Fruit fly (Drosophila melanogaster): Measurements from ENCODE around the gene cdm.

cdm gene

dm6 chr3R:18167416-18168237, 15.7 kb downstream of the cdm start, which contains the start of gene wrd (continued):
- TF ChIP-seq CG11456 (GFP tag; IDR thresholded peaks at IDR 0.05) (peak; percentile 58; the same call in 1 of the 3 replicates), unc-4 (GFP tag; IDR thresholded peaks at IDR 0.05; ENCODE audit: partially characterized antibody) (0 out of 2 replicates have a peak, but pooled peaks have one; percentile 22), CG34376 (GFP tag; optimal IDR thresholded peaks at IDR 0.05) (peak; percentile 23), CG3726 (GFP tag; IDR thresholded peaks at IDR 0.05) (no peak), CG8944 (GFP tag; optimal IDR thresholded peaks at IDR 0.05) (no peak), Ssrp (tag; optimal IDR thresholded peaks at IDR 0.05) (peak; percentile 32), dysf (GFP tag; IDR thresholded peaks at IDR 0.05) (0 out of 3 replicates have a peak, but pooled peaks have one; percentile 27), Med (GFP tag) (peak; percentile 82), Nf-YC (tag; optimal IDR thresholded peaks at IDR 0.05) (peak; percentile 40), cg (GFP tag; optimal IDR thresholded peaks at IDR 0.05) (peak; percentile 75), CG4617 (GFP tag; optimal IDR thresholded peaks at IDR 0.05; ENCODE audit: borderline replicate concordance) (peak; percentile 12), Xbp1 (GFP tag; optimal IDR thresholded peaks at IDR 0.05) (peak; percentile 38), unpg (GFP tag; optimal IDR thresholded peaks at IDR 0.05) (no peak), pan (optimal IDR thresholded peaks at IDR 0.05) (no peak), pan (GFP tag; optimal IDR thresholded peaks at IDR 0.05 in 1 of 2, IDR thresholded peaks at IDR 0.05 in 1 of 2) (peak in 1 of 2 experiments; percentile 9), Sox102F (GFP tag; optimal IDR thresholded peaks at IDR 0.05) (peak; percentile 11), Jarid2 (GFP tag; optimal IDR thresholded peaks at IDR 0.05) (no peak), slbo (GFP tag; IDR thresholded peaks at IDR 0.05) (peak; percentile 50; the same call in 1 of the 2 replicates), luna (GFP tag; optimal IDR thresholded peaks at IDR 0.05) (no peak), Deaf1 (tag; optimal IDR thresholded peaks at IDR 0.05) (peak; percentile 39), crol (GFP tag; IDR thresholded peaks at IDR 0.05) (no peak), Meics (GFP tag; optimal IDR thresholded peaks at IDR 0.05) (peak; percentile 43), nerfin-1 (tag; optimal IDR thresholded peaks at IDR 0.05) (peak; percentile 39), Abd-B (GFP tag; optimal IDR thresholded peaks at IDR 0.05) (peak; percentile 29), CG30403 (GFP tag; optimal IDR thresholded peaks at IDR 0.05) (peak; percentile 53), slou (GFP tag; optimal IDR thresholded peaks at IDR 0.05) (no peak), CG16863 (GFP tag; optimal IDR thresholded peaks at IDR 0.05) (no peak), CG8290 (GFP tag; optimal IDR thresholded peaks at IDR 0.05) (no peak), CG8290 (tag; optimal IDR thresholded peaks at IDR 0.05) (peak in 1 of 2 experiments; percentile 28), CG13775 (GFP tag; optimal IDR thresholded peaks at IDR 0.05) (peak; percentile 19), ATbp (GFP tag; optimal IDR thresholded peaks at IDR 0.05) (no peak), CG12104 (GFP tag; optimal IDR thresholded peaks at IDR 0.05) (peak; percentile 17), Scr (GFP tag; IDR thresholded peaks at IDR 0.05; ENCODE audit: partially characterized antibody) (no peak; the same call in 1 of the 2 replicates), amos (GFP tag; IDR thresholded peaks at IDR 0.05; ENCODE audit: partially characterized antibody) (peak; percentile 17; the same call in 1 of the 2 replicates), CG31224 (GFP tag; IDR thresholded peaks at IDR 0.05) (no peak), CG10543 (GFP tag; optimal IDR thresholded peaks at IDR 0.05) (peak; percentile 9), HLH3B (GFP tag; IDR thresholded peaks at IDR 0.05) (peak; percentile 25; the same call in 1 of the 2 replicates), CG16813 (GFP tag; IDR thresholded peaks at IDR 0.05; ENCODE audit: partially characterized antibody) (no peak), D19B (GFP tag; optimal IDR thresholded peaks at IDR 0.05) (peak; percentile 36), CG12659 (GFP tag; optimal IDR thresholded peaks at IDR 0.05) (peak; percentile 30), CG15514 (GFP tag; optimal IDR thresholded peaks at IDR 0.05) (peak; percentile 79), CG2712 (tag; optimal IDR thresholded peaks at IDR 0.05) (peak; percentile 27), abd-A (tag; optimal IDR thresholded peaks at IDR 0.05) (peak; percentile 49), CG15479 (GFP tag; optimal IDR thresholded peaks at IDR 0.05) (peak; percentile 53), CG12391 (tag; optimal IDR thresholded peaks at IDR 0.05) (peak; percentile 3), sd (tag; optimal IDR thresholded peaks at IDR 0.05) (peak; percentile 30), Sox100B (GFP tag; optimal IDR thresholded peaks at IDR 0.05) (peak; percentile 48), CG4424 (GFP tag; optimal IDR thresholded peaks at IDR 0.05) (peak; percentile 2)
